Worm (Caenorhabditis elegans): ENCODE data around the gene nbet-1.

DNA sequence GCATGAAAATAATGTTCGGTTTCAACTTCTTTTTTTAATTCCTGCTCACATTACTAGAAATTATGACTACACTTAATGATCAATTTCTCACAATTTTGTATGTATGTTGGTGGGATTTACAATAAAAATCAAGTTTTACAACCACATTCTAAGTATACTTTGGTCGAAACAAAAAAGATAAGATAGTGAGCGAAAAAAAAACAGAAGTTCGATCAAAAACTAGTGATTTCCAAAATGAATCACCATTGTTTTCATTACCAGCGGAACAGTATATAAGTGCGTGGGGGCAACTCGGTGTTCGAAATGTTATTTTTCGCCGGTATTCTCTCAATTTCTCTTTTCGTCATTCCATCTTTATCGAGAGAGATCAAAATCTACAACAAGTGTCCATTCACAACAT lies 21.2 kb downstream of the nbet-1 start, which contains the start of gene thn-5:
- TF ChIP-seq cog-1 (tag; optimal IDR thresholded peaks at IDR 0.05) (no peak), klf-2 (GFP tag; conservative IDR thresholded peaks at IDR 0.05) (no peak), ref-1 (GFP tag; conservative IDR thresholded peaks at IDR 0.05) (no peak), flt-1 (GFP tag; IDR thresholded peaks at IDR 0.05) (no peak), med-1 (GFP tag; optimal IDR thresholded peaks at IDR 0.05; ENCODE audit: insufficient read depth) (no peak)
